Fruit fly (Drosophila melanogaster) whole organism, prepupa: ENCODE results near the gene ProRS-m.

Experiments used
- Eip93F ChIP-seq: fragments of 200-800 bp; sonication (Bioruptor generic); optimal IDR thresholded peaks from 2 replicates; lab custom pipeline; 2016; ENCODE audit warnings: missing biosample characterization, mild to moderate bottlenecking, missing genetic modification characterization
- Ets96B ChIP-seq: fragments of 200-800 bp; optimal IDR thresholded peaks from 2 replicates; lab custom pipeline; 2019; ENCODE audit warnings: missing biosample characterization, mild to moderate bottlenecking, missing genetic modification characterization, moderate library complexity
- Gug ChIP-seq: fragments of 200-800 bp; sonication (Bioruptor generic); IDR thresholded peaks from 2 replicates; pipeline ENCODE4 v1.3.6; 2022; ENCODE audit warnings: missing biosample characterization, missing genetic modification characterization
- Hr4 ChIP-seq: fragments of 200-800 bp; sonication (Bioruptor generic); optimal IDR thresholded peaks from 3 replicates; lab custom pipeline; 2016; ENCODE audit warnings: missing biosample characterization, missing genetic modification characterization
- Met ChIP-seq: fragments of 200-800 bp; sonication (Bioruptor generic); optimal IDR thresholded peaks from 3 replicates; lab custom pipeline; 2016; ENCODE audit warnings: missing biosample characterization, missing genetic modification characterization
- OdsH ChIP-seq: fragments of 200-800 bp; sonication (Bioruptor generic); optimal IDR thresholded peaks from 3 replicates; lab custom pipeline; 2016; ENCODE audit warnings: missing biosample characterization, missing genetic modification characterization
- acj6 ChIP-seq: fragments of 200-800 bp; sonication (Bioruptor generic); optimal IDR thresholded peaks from 3 replicates; lab custom pipeline; 2016; ENCODE audit warnings: missing biosample characterization, missing genetic modification characterization
- dac ChIP-seq: fragments of 200-800 bp; sonication (Bioruptor generic); optimal IDR thresholded peaks from 2 replicates; lab custom pipeline; 2017; ENCODE audit warnings: missing biosample characterization, mild to moderate bottlenecking, missing genetic modification characterization
- pdm3 ChIP-seq: fragments of 200-800 bp; sonication (Bioruptor generic); optimal IDR thresholded peaks from 3 replicates; lab custom pipeline; 2016; ENCODE audit warnings: missing biosample characterization, missing genetic modification characterization

- TF ChIP-seq Hr4 (GFP tag; lab: Kevin White, UChicago) (no peak), OdsH (GFP tag; lab: Kevin White, UChicago) (no peak), Met (GFP tag; lab: Kevin White, UChicago) (no peak), pdm3 (GFP tag; lab: Kevin White, UChicago) (no peak), Eip93F (no peak), acj6 (GFP tag; lab: Kevin White, UChicago) (no peak), Ets96B (tag; lab: Kevin White, UChicago) (no peak), Gug (GFP tag; lab: Robert Waterston, UW) (no peak), dac (GFP tag; lab: Kevin White, UChicago) (no peak)
These were observed 9.7 kb upstream of the ProRS-m start, which contains the start of gene CG33234 for dm6 chr3L:2661322-2661721.
